Worm (Caenorhabditis elegans) whole organism, early embryonic: ENCODE results near the gene C17F4.7.

Experiments
- B0310.2 ChIP-seq: sonication (generic microtip); optimal IDR thresholded peaks from 2 replicates; lab custom pipeline; 2016; ENCODE audit warnings: mild to moderate bottlenecking, missing genetic modification characterization, missing compliant biosample characterization
- F13C5.2 ChIP-seq: sonication (generic microtip); optimal IDR thresholded peaks from 2 replicates; lab custom pipeline; 2017; ENCODE audit warnings: mild to moderate bottlenecking, missing genetic modification characterization, inconsistent platforms, missing compliant biosample characterization
- aly-1 ChIP-seq: sonication (generic microtip); optimal IDR thresholded peaks from 2 replicates; lab custom pipeline; 2016; ENCODE audit warnings: missing genetic modification characterization, missing compliant biosample characterization
- ama-1 ChIP-seq: fragments of 150-350 bp; optimal IDR thresholded peaks from 2 replicates; lab custom pipeline; 2014
- ceh-13 ChIP-seq: fragments of 200-800 bp; sonication (Bioruptor generic); optimal IDR thresholded peaks from 2 replicates; lab custom pipeline; 2018; ENCODE audit warnings: mild to moderate bottlenecking, missing genetic modification characterization, missing compliant biosample characterization
- ceh-36 ChIP-seq: sonication (generic microtip); optimal IDR thresholded peaks from 2 replicates; lab custom pipeline; 2016; ENCODE audit warnings: missing genetic modification characterization, inconsistent platforms, missing compliant biosample characterization
- ets-7 ChIP-seq: sonication (generic microtip); optimal IDR thresholded peaks from 2 replicates; lab custom pipeline; 2016; ENCODE audit warnings: missing genotype, missing genetic modification characterization, missing compliant biosample characterization
- flt-1 ChIP-seq: fragments of 200-800 bp; sonication (Bioruptor generic); IDR thresholded peaks from 2 replicates; pipeline ENCODE4 v1.3.6; 2022; ENCODE audit warnings: missing genetic modification characterization, missing compliant biosample characterization
- hmbx-1 ChIP-seq: sonication (generic microtip); optimal IDR thresholded peaks from 2 replicates; lab custom pipeline; 2016; ENCODE audit warnings: mild to moderate bottlenecking, missing genetic modification characterization, missing compliant biosample characterization
- hmg-4 ChIP-seq: fragments of 200-800 bp; sonication (Bioruptor generic); optimal IDR thresholded peaks from 2 replicates; lab custom pipeline; 2018; ENCODE audit warnings: mild to moderate bottlenecking, missing genetic modification characterization, missing compliant biosample characterization
- hnd-1 ChIP-seq: sonication (generic microtip); optimal IDR thresholded peaks from 2 replicates; lab custom pipeline; 2016; ENCODE audit warnings: missing genetic modification characterization, missing compliant biosample characterization
- pes-1 ChIP-seq: fragments of 200-800 bp; sonication (Bioruptor generic); IDR thresholded peaks from 2 replicates; pipeline ENCODE4 v1.3.6; 2022; ENCODE audit warnings: missing genetic modification reagents, missing genetic modification characterization, missing compliant biosample characterization
- scrt-1 ChIP-seq: fragments of 200-800 bp; sonication (Bioruptor generic); IDR thresholded peaks from 2 replicates; pipeline ENCODE4 v1.3.6; 2022; ENCODE audit warnings: missing genetic modification characterization, missing compliant biosample characterization
- sea-1 ChIP-seq: fragments of 200-800 bp; sonication (Bioruptor generic); conservative IDR thresholded peaks from 2 replicates; pipeline ENCODE4 v1.3.6; 2022; ENCODE audit warnings: missing genetic modification characterization, missing compliant biosample characterization
- tbx-11 ChIP-seq: fragments of 200-800 bp; sonication (Bioruptor generic); IDR thresholded peaks from 2 replicates; pipeline ENCODE4 v1.3.6; 2022; ENCODE audit warnings: missing genetic modification characterization, missing compliant biosample characterization
- tbx-37 ChIP-seq: fragments of 200-800 bp; sonication (Bioruptor generic); conservative IDR thresholded peaks from 2 replicates; pipeline ENCODE4 v1.3.6; 2022; ENCODE audit warnings: missing genetic modification reagents, missing genetic modification characterization, missing compliant biosample characterization
- tra-4 ChIP-seq: sonication (generic microtip); optimal IDR thresholded peaks from 2 replicates; lab custom pipeline; 2017; ENCODE audit warnings: missing genetic modification characterization, missing compliant biosample characterization

Gene C17F4.7

ce11 chrII:3213898-3214297 is 31.9 kb downstream of the C17F4.7 start, which contains the start of gene ZC239.4:
Gene ZC239.4 (plus strand): TSS chrII:3214198.
- no peak for TF ChIP-seq B0310.2 (tag; lab: Kevin White, UChicago)
- TF ChIP-seq ceh-13 (GFP tag; lab: Kevin White, UChicago): no peak
- no peak for TF ChIP-seq F13C5.2 (tag; lab: Kevin White, UChicago)
- no peak for TF ChIP-seq ceh-36 (tag; lab: Kevin White, UChicago)
- TF ChIP-seq pes-1 (GFP tag; lab: Robert Waterston, UW): no peak
- no peak for TF ChIP-seq ets-7
- TF ChIP-seq scrt-1: no peak
- no peak for TF ChIP-seq sea-1 (GFP tag; lab: Robert Waterston, UW)
- no peak for TF ChIP-seq tra-4 (tag; lab: Kevin White, UChicago)
- TF ChIP-seq aly-1: no peak
- no peak for TF ChIP-seq hmg-4 (GFP tag; lab: Kevin White, UChicago)
- TF ChIP-seq tbx-37 (GFP tag; lab: Robert Waterston, UW): no peak
- no peak for TF ChIP-seq hnd-1 (tag; lab: Kevin White, UChicago)
- TF ChIP-seq flt-1: no peak
- TF ChIP-seq hmbx-1 (tag; lab: Kevin White, UChicago): no peak
- TF ChIP-seq ama-1 (lab: Kevin White, UChicago): no peak
- TF ChIP-seq tbx-11 (GFP tag; lab: Robert Waterston, UW): no peak

ce11 chrII:3210365-3210764 is 35.5 kb downstream of the C17F4.7 start, which contains the start of gene ZC239.5:
Gene ZC239.5 (plus strand): TSS chrII:3210665.
- TF ChIP-seq hmg-4 (GFP tag; lab: Kevin White, UChicago) (no peak), sea-1 (GFP tag; lab: Robert Waterston, UW) (no peak), tbx-11 (GFP tag; lab: Robert Waterston, UW) (no peak), tra-4 (tag; lab: Kevin White, UChicago) (no peak), flt-1 (no peak), ets-7 (no peak), scrt-1 (no peak), ama-1 (lab: Kevin White, UChicago) (no peak), pes-1 (GFP tag; lab: Robert Waterston, UW) (no peak), hmbx-1 (tag; lab: Kevin White, UChicago) (no peak), B0310.2 (tag; lab: Kevin White, UChicago) (no peak), hnd-1 (tag; lab: Kevin White, UChicago) (no peak), aly-1 (no peak), F13C5.2 (tag; lab: Kevin White, UChicago) (no peak), ceh-13 (GFP tag; lab: Kevin White, UChicago) (no peak), ceh-36 (tag; lab: Kevin White, UChicago) (no peak), tbx-37 (GFP tag; lab: Robert Waterston, UW) (no peak)

- TF ChIP-seq pes-1 (GFP tag; lab: Robert Waterston, UW) (no peak), hmbx-1 (tag; lab: Kevin White, UChicago) (no peak), ama-1 (lab: Kevin White, UChicago) (no peak), ceh-36 (tag; lab: Kevin White, UChicago) (no peak), sea-1 (GFP tag; lab: Robert Waterston, UW) (no peak), tbx-37 (GFP tag; lab: Robert Waterston, UW) (no peak), tra-4 (tag; lab: Kevin White, UChicago) (no peak), aly-1 (no peak), flt-1 (no peak)
These were observed 36.6 kb downstream of the C17F4.7 start, which contains the start of gene ZC239.6 for ce11 chrII:3209251-3209650. Gene ZC239.6 (plus strand): TSS chrII:3209631.

ce11 chrII:3208679-3209078 is 37.1 kb downstream of the C17F4.7 start, which contains the start of gene sdz-35:
Gene sdz-35 (minus strand): TSS chrII:3208779.
- TF ChIP-seq tbx-11 (GFP tag; lab: Robert Waterston, UW) (no peak), scrt-1 (no peak), hnd-1 (tag; lab: Kevin White, UChicago) (no peak), tbx-37 (GFP tag; lab: Robert Waterston, UW) (no peak), flt-1 (no peak), ama-1 (lab: Kevin White, UChicago) (no peak)

ce11 chrII:3206423-3206989 is 39.3 kb downstream of the C17F4.7 start, which contains the start of the genes ZC239.20 and ZC239.21:
Gene ZC239.20 (minus strand): TSS chrII:3206523.
Gene ZC239.21 (plus strand): TSS chrII:3206939.
- no peak for TF ChIP-seq tra-4 (tag; lab: Kevin White, UChicago)

- no peak for TF ChIP-seq ama-1 (lab: Kevin White, UChicago)
- TF ChIP-seq ceh-13 (GFP tag; lab: Kevin White, UChicago): no peak
- no peak for TF ChIP-seq ets-7
- TF ChIP-seq scrt-1: no peak
- TF ChIP-seq tbx-37 (GFP tag; lab: Robert Waterston, UW): no peak
- TF ChIP-seq hmbx-1 (tag; lab: Kevin White, UChicago): no peak
- TF ChIP-seq B0310.2 (tag; lab: Kevin White, UChicago): no peak
- no peak for TF ChIP-seq pes-1 (GFP tag; lab: Robert Waterston, UW)
- TF ChIP-seq tbx-11 (GFP tag; lab: Robert Waterston, UW): no peak
- no peak for TF ChIP-seq aly-1
- no peak for TF ChIP-seq ceh-36 (tag; lab: Kevin White, UChicago)
- no peak for TF ChIP-seq tra-4 (tag; lab: Kevin White, UChicago)
- TF ChIP-seq F13C5.2 (tag; lab: Kevin White, UChicago): no peak
These were observed 42.4 kb downstream of the C17F4.7 start, which contains the start of gene sri-50 for ce11 chrII:3203415-3203814. Gene sri-50 (plus strand): TSS chrII:3203715.

ce11 chrII:3202519-3202918 is 43.3 kb downstream of the C17F4.7 start, which contains the start of gene sri-53:
Gene sri-53 (minus strand): TSS chrII:3202619.
- TF ChIP-seq hnd-1 (tag; lab: Kevin White, UChicago) (no peak), sea-1 (GFP tag; lab: Robert Waterston, UW) (no peak), ceh-36 (tag; lab: Kevin White, UChicago) (no peak), pes-1 (GFP tag; lab: Robert Waterston, UW) (no peak), B0310.2 (tag; lab: Kevin White, UChicago) (no peak), scrt-1 (no peak), flt-1 (no peak), tra-4 (tag; lab: Kevin White, UChicago) (no peak), hmg-4 (GFP tag; lab: Kevin White, UChicago) (no peak), tbx-37 (GFP tag; lab: Robert Waterston, UW) (no peak), F13C5.2 (tag; lab: Kevin White, UChicago) (no peak), ceh-13 (GFP tag; lab: Kevin White, UChicago) (no peak), hmbx-1 (tag; lab: Kevin White, UChicago) (no peak), tbx-11 (GFP tag; lab: Robert Waterston, UW) (no peak), ama-1 (lab: Kevin White, UChicago) (no peak), aly-1 (no peak), ets-7 (no peak)
